Fruit fly (Drosophila melanogaster): ENCODE measurements around the gene trp.

trp gene

dm6 chr3R:29920189-29920588 lies at the start of gene trp:
Gene trp (minus strand): TSS chr3R:29920289.
- TF ChIP-seq CG9705 (GFP tag; optimal IDR thresholded peaks at IDR 0.05) (no peak), jim (GFP tag; optimal IDR thresholded peaks at IDR 0.05) (no peak), fru (GFP tag; optimal IDR thresholded peaks at IDR 0.05) (no peak), CG32264 (GFP tag; optimal IDR thresholded peaks at IDR 0.05) (no peak), sage (GFP tag; optimal IDR thresholded peaks at IDR 0.05) (no peak), pan (optimal IDR thresholded peaks at IDR 0.05) (no peak), Mio (GFP tag; optimal IDR thresholded peaks at IDR 0.05) (no peak), Jra (GFP tag; optimal IDR thresholded peaks at IDR 0.05) (no peak), brk (GFP tag; optimal IDR thresholded peaks at IDR 0.05) (no peak), Sp1 (GFP tag; optimal IDR thresholded peaks at IDR 0.05) (no peak), CrebA (GFP tag; optimal IDR thresholded peaks at IDR 0.05; ENCODE audit: borderline replicate concordance) (no peak), Rel (GFP tag; optimal IDR thresholded peaks at IDR 0.05) (no peak), Rel (tag; optimal IDR thresholded peaks at IDR 0.05) (no peak), tai (GFP tag; optimal IDR thresholded peaks at IDR 0.05) (no peak), N (GFP tag; optimal IDR thresholded peaks at IDR 0.05) (no peak), rgr (GFP tag; optimal IDR thresholded peaks at IDR 0.05) (no peak), Hr83 (GFP tag; optimal IDR thresholded peaks at IDR 0.05; ENCODE audit: poor library complexity, severe bottlenecking) (no peak)

dm6 chr3R:29969347-29969746 lies 49.3 kb upstream of the trp start, which contains the start of gene TkR99D:
Gene TkR99D (minus strand): TSS chr3R:29969447.
- TF ChIP-seq lola (GFP tag; optimal IDR thresholded peaks at IDR 0.05) = no peak
- no peak for TF ChIP-seq jim (GFP tag; optimal IDR thresholded peaks at IDR 0.05)
- TF ChIP-seq ey (GFP tag; optimal IDR thresholded peaks at IDR 0.05) = no peak
- TF ChIP-seq Dfd (GFP tag; optimal IDR thresholded peaks at IDR 0.05) = no peak
- TF ChIP-seq fru (GFP tag; optimal IDR thresholded peaks at IDR 0.05) = no peak
- TF ChIP-seq brk (GFP tag; optimal IDR thresholded peaks at IDR 0.05) = no peak
- TF ChIP-seq HLH106 (tag; optimal IDR thresholded peaks at IDR 0.05) = no peak
- no peak for TF ChIP-seq CG9705 (GFP tag; optimal IDR thresholded peaks at IDR 0.05)
- no peak for TF ChIP-seq Myc (optimal IDR thresholded peaks at IDR 0.05)
- TF ChIP-seq Rel (GFP tag; optimal IDR thresholded peaks at IDR 0.05) = no peak
- no peak for TF ChIP-seq Rel (tag; optimal IDR thresholded peaks at IDR 0.05)

- TF ChIP-seq woc (GFP tag; optimal IDR thresholded peaks at IDR 0.05) (no peak), Vsx2 (GFP tag; optimal IDR thresholded peaks at IDR 0.05; ENCODE audit: partially characterized antibody) (no peak), h (GFP tag; optimal IDR thresholded peaks at IDR 0.05) (no peak), Abd-B (GFP tag; optimal IDR thresholded peaks at IDR 0.05) (no peak), jim (GFP tag; optimal IDR thresholded peaks at IDR 0.05) (no peak), GATAd (GFP tag; optimal IDR thresholded peaks at IDR 0.05) (no peak), ey (GFP tag; optimal IDR thresholded peaks at IDR 0.05) (no peak), sage (GFP tag; optimal IDR thresholded peaks at IDR 0.05) (no peak), N (GFP tag; optimal IDR thresholded peaks at IDR 0.05) (no peak), Sp1 (GFP tag; optimal IDR thresholded peaks at IDR 0.05) (no peak), rgr (GFP tag; optimal IDR thresholded peaks at IDR 0.05) (no peak), dmrt93B (GFP tag; optimal IDR thresholded peaks at IDR 0.05) (no peak), Myc (optimal IDR thresholded peaks at IDR 0.05) (no peak), Dif (GFP tag; optimal IDR thresholded peaks at IDR 0.05; ENCODE audit: partially characterized antibody) (no peak), CG32264 (GFP tag; optimal IDR thresholded peaks at IDR 0.05) (no peak), Hr83 (GFP tag; optimal IDR thresholded peaks at IDR 0.05; ENCODE audit: poor library complexity, severe bottlenecking) (no peak), CG9705 (GFP tag; optimal IDR thresholded peaks at IDR 0.05) (no peak), psq (GFP tag; optimal IDR thresholded peaks at IDR 0.05) (no peak)
These were observed 43.0 kb upstream of the trp start for dm6 chr3R:29963102-29963501.

- TF ChIP-seq jim (GFP tag; optimal IDR thresholded peaks at IDR 0.05) (no peak), Myc (optimal IDR thresholded peaks at IDR 0.05) (no peak), sv (GFP tag; optimal IDR thresholded peaks at IDR 0.05) (no peak), N (GFP tag; optimal IDR thresholded peaks at IDR 0.05) (no peak), foxo (GFP tag; optimal IDR thresholded peaks at IDR 0.05) (no peak), Mio (GFP tag; optimal IDR thresholded peaks at IDR 0.05) (no peak)
These were observed 39.2 kb upstream of the trp start for dm6 chr3R:29959329-29959728.

- TF ChIP-seq Vsx2 (GFP tag; optimal IDR thresholded peaks at IDR 0.05; ENCODE audit: partially characterized antibody) (peak; percentile 100), psq (GFP tag; optimal IDR thresholded peaks at IDR 0.05) (no peak), sage (GFP tag; optimal IDR thresholded peaks at IDR 0.05) (no peak), Dif (GFP tag; optimal IDR thresholded peaks at IDR 0.05; ENCODE audit: partially characterized antibody) (peak; percentile 100), dl (GFP tag; optimal IDR thresholded peaks at IDR 0.05; ENCODE audit: insufficient read depth in 1 of 2, partially characterized antibody in 2 of 2) (peak; percentile 95 to 96)
These were observed 15.7 kb upstream of the trp start, which contains the start of the genes eIF2Balpha and Vps13B for dm6 chr3R:29935756-29936155. Gene eIF2Balpha (minus strand): TSS chr3R:29935888. Gene Vps13B (plus strand): TSS chr3R:29935978.

All from whole organism, wandering third instar larva.